Worm (Caenorhabditis elegans) whole organism, L4 larva: ENCODE results near the gene spp-28.
A peak's percentile ranks its signal among the peaks of the same experiment; 100 is the strongest.

Experiments used
- D1046.2 ChIP-seq: fragments of 200-800 bp; sonication (Bioruptor generic); IDR thresholded peaks from 2 replicates; pipeline ENCODE4 v1.3.6; 2022; ENCODE audit warnings: missing genetic modification characterization, missing compliant biosample characterization
- F10B5.3 ChIP-seq: sonication (generic microtip); optimal IDR thresholded peaks from 2 replicates; lab custom pipeline; 2016; ENCODE audit warnings: mild to moderate bottlenecking, missing genetic modification characterization, missing compliant biosample characterization
- F44E2.7 ChIP-seq: fragments of 200-800 bp; sonication (Bioruptor generic); IDR thresholded peaks from 2 replicates; pipeline ENCODE4 v2.1.2; 2022; ENCODE audit warnings: missing genetic modification characterization, missing compliant biosample characterization
- F49E8.2 ChIP-seq: sonication (generic microtip); optimal IDR thresholded peaks from 2 replicates; lab custom pipeline; 2016; ENCODE audit warnings: missing compliant biosample characterization, mild to moderate bottlenecking, missing genetic modification characterization, borderline replicate concordance
- R02D3.7 ChIP-seq: fragments of 150-350 bp; sonication (generic microtip); optimal IDR thresholded peaks from 3 replicates; lab custom pipeline; 2014; ENCODE audit warnings: missing biosample characterization, missing genetic modification characterization
- T26A8.4 ChIP-seq: fragments of 200-800 bp; sonication (Bioruptor generic); IDR thresholded peaks from 2 replicates; pipeline ENCODE4 v1.3.6; 2022; ENCODE audit warnings: missing genetic modification characterization, missing compliant biosample characterization
- Y105C5A.15 ChIP-seq: fragments of 200-800 bp; sonication (Bioruptor generic); IDR thresholded peaks from 2 replicates; pipeline ENCODE4 v1.3.6; 2022; ENCODE audit warnings: missing genetic modification characterization, missing compliant biosample characterization
- Y75B8A.6 ChIP-seq: fragments of 200-800 bp; sonication (Bioruptor generic); IDR thresholded peaks from 2 replicates; pipeline ENCODE4 v1.3.6; 2022; ENCODE audit warnings: missing genetic modification reagents, missing genetic modification characterization, missing compliant biosample characterization
- aha-1 ChIP-seq: fragments of 150-350 bp; peaks from one replicate; lab custom pipeline; 2014; ENCODE audit warnings: missing biosample characterization, missing genetic modification characterization
- arid-1 ChIP-seq: fragments of 200-800 bp; sonication (Bioruptor generic); conservative IDR thresholded peaks from 2 replicates; pipeline ENCODE4 v1.3.6; 2022; ENCODE audit warnings: missing genetic modification reagents, missing genetic modification characterization, missing compliant biosample characterization
- ceh-20 ChIP-seq: fragments of 200-800 bp; sonication (Bioruptor generic); IDR thresholded peaks from 2 replicates; pipeline ENCODE4 v1.3.6; 2022; ENCODE audit warnings: missing genetic modification reagents, missing genetic modification characterization, missing compliant biosample characterization
- ceh-28 ChIP-seq: fragments of 150-350 bp; optimal IDR thresholded peaks from 2 replicates; lab custom pipeline; 2014; ENCODE audit warnings: missing biosample characterization, missing genetic modification reagents, missing genetic modification characterization
- ceh-32 ChIP-seq: sonication (generic microtip); optimal IDR thresholded peaks from 2 replicates; lab custom pipeline; 2016; ENCODE audit warnings: mild to moderate bottlenecking, missing genetic modification characterization, missing compliant biosample characterization; ENCODE audit not compliant: poor library complexity
- ceh-62 ChIP-seq: sonication (generic microtip); optimal IDR thresholded peaks from 2 replicates; lab custom pipeline; 2017; ENCODE audit warnings: missing biosample characterization, missing genetic modification characterization
- ctbp-1 ChIP-seq: fragments of 200-800 bp; sonication (Bioruptor generic); IDR thresholded peaks from 2 replicates; pipeline ENCODE4 v1.3.6; 2022; ENCODE audit warnings: missing genetic modification reagents, missing genetic modification characterization, missing compliant biosample characterization
- daf-12 ChIP-seq: fragments of 150-350 bp; optimal IDR thresholded peaks from 2 replicates; lab custom pipeline; 2014; ENCODE audit warnings: missing biosample characterization, missing genetic modification reagents, missing genetic modification characterization
- daf-8 ChIP-seq: fragments of 200-800 bp; sonication (Bioruptor generic); IDR thresholded peaks from 2 replicates; pipeline ENCODE4 v1.3.6; 2022; ENCODE audit warnings: missing genetic modification characterization, missing compliant biosample characterization
- dmd-9 ChIP-seq: fragments of 200-800 bp; sonication (Bioruptor generic); IDR thresholded peaks from 2 replicates; pipeline ENCODE4 v1.3.6; 2022; ENCODE audit warnings: missing genetic modification reagents, missing genetic modification characterization, missing compliant biosample characterization
- dpl-1 ChIP-seq: fragments of 150-350 bp; optimal IDR thresholded peaks from 2 replicates; lab custom pipeline; 2014; ENCODE audit warnings: missing biosample characterization, missing genetic modification reagents, missing genetic modification characterization
- fkh-10 ChIP-seq: fragments of 150-350 bp; optimal IDR thresholded peaks from 2 replicates; lab custom pipeline; 2014; ENCODE audit warnings: missing biosample characterization, missing genetic modification reagents, missing genetic modification characterization
- fos-1 ChIP-seq: fragments of 150-350 bp; optimal IDR thresholded peaks from 2 replicates; lab custom pipeline; 2014; ENCODE audit warnings: missing biosample characterization, missing genetic modification characterization
- hlh-11 ChIP-seq: fragments of 200-800 bp; sonication (Bioruptor generic); optimal IDR thresholded peaks from 2 replicates; lab custom pipeline; 2018; ENCODE audit warnings: mild to moderate bottlenecking, missing genetic modification characterization, missing compliant biosample characterization
- hlh-30 ChIP-seq: sonication (generic microtip); optimal IDR thresholded peaks from 2 replicates; lab custom pipeline; 2017; ENCODE audit warnings: antibody characterized with exemption, mild to moderate bottlenecking, missing genetic modification characterization, missing compliant biosample characterization; ENCODE audit not compliant: insufficient read depth
- hmg-1.1 ChIP-seq: fragments of 200-800 bp; sonication (Bioruptor generic); IDR thresholded peaks from 2 replicates; pipeline ENCODE4 v1.3.6; 2022; ENCODE audit warnings: missing genetic modification reagents, missing genetic modification characterization, missing compliant biosample characterization
- lin-1 ChIP-seq: fragments of 200-800 bp; sonication (Bioruptor generic); IDR thresholded peaks from 2 replicates; pipeline ENCODE4 v1.3.6; 2022; ENCODE audit warnings: missing genetic modification reagents, missing genetic modification characterization, missing compliant biosample characterization
- lin-38 ChIP-seq: fragments of 200-800 bp; sonication (Bioruptor generic); IDR thresholded peaks from 2 replicates; pipeline ENCODE4 v1.3.6; 2022; ENCODE audit warnings: missing genetic modification reagents, missing genetic modification characterization, missing compliant biosample characterization
- mep-1 ChIP-seq: fragments of 150-350 bp; sonication (generic microtip); optimal IDR thresholded peaks from 3 replicates; lab custom pipeline; 2014; ENCODE audit warnings: missing biosample characterization, missing genetic modification characterization
- mes-2 ChIP-seq: sonication (generic microtip); optimal IDR thresholded peaks from 2 replicates; lab custom pipeline; 2016; ENCODE audit warnings: missing genotype, mild to moderate bottlenecking, missing genetic modification characterization, missing compliant biosample characterization; ENCODE audit not compliant: poor library complexity, severe bottlenecking
- mxl-2 ChIP-seq: fragments of 200-800 bp; sonication (Bioruptor generic); conservative IDR thresholded peaks from 2 replicates; pipeline ENCODE4 v1.3.6; 2022; ENCODE audit warnings: missing genetic modification reagents, missing genetic modification characterization, missing compliant biosample characterization
- nhr-11 ChIP-seq: fragments of 150-350 bp; optimal IDR thresholded peaks from 2 replicates; lab custom pipeline; 2014; ENCODE audit warnings: missing biosample characterization, missing genetic modification characterization
- nhr-111 ChIP-seq: fragments of 200-800 bp; sonication (Bioruptor generic); optimal IDR thresholded peaks from 2 replicates; lab custom pipeline; 2018; ENCODE audit warnings: mild to moderate bottlenecking, missing genetic modification characterization, missing compliant biosample characterization
- nhr-25 ChIP-seq: sonication (generic microtip); optimal IDR thresholded peaks from 2 replicates; lab custom pipeline; 2017; ENCODE audit warnings: missing genetic modification characterization, mild to moderate bottlenecking, missing compliant biosample characterization, antibody characterized with exemption, moderate library complexity, borderline replicate concordance; ENCODE audit not compliant: insufficient read depth
- nhr-42 ChIP-seq: fragments of 200-800 bp; sonication (Bioruptor generic); IDR thresholded peaks from 2 replicates; pipeline ENCODE4 v1.3.6; 2022; ENCODE audit warnings: missing genetic modification characterization, missing compliant biosample characterization
- nhr-48 ChIP-seq: sonication (generic microtip); optimal IDR thresholded peaks from 2 replicates; lab custom pipeline; 2016; ENCODE audit warnings: mild to moderate bottlenecking, missing genetic modification characterization, missing compliant biosample characterization
- nhr-77 ChIP-seq: fragments of 150-350 bp; optimal IDR thresholded peaks from 2 replicates; lab custom pipeline; 2014; ENCODE audit warnings: missing biosample characterization, missing genetic modification characterization
- php-3 ChIP-seq: fragments of 200-800 bp; sonication (Bioruptor generic); IDR thresholded peaks from 2 replicates; pipeline ENCODE4 v1.3.6; 2022; ENCODE audit warnings: missing genetic modification reagents, missing genetic modification characterization, missing compliant biosample characterization
- pqm-1 ChIP-seq: sonication (generic microtip); optimal IDR thresholded peaks from 2 replicates; lab custom pipeline; 2017; ENCODE audit warnings: missing biosample characterization, missing genetic modification characterization
- rbr-2 ChIP-seq: sonication (generic microtip); optimal IDR thresholded peaks from 2 replicates; lab custom pipeline; 2016; ENCODE audit warnings: missing genotype, missing genetic modification characterization, missing compliant biosample characterization
- saeg-2 ChIP-seq: fragments of 200-800 bp; sonication (Bioruptor generic); IDR thresholded peaks from 2 replicates; pipeline ENCODE4 v1.3.6; 2022; ENCODE audit warnings: missing genetic modification reagents, missing genetic modification characterization, missing compliant biosample characterization
- snpc-1.2 ChIP-seq: fragments of 200-800 bp; sonication (Bioruptor generic); IDR thresholded peaks from 2 replicates; pipeline ENCODE4 v1.3.6; 2022; ENCODE audit warnings: missing genetic modification reagents, missing genetic modification characterization, missing compliant biosample characterization
- spr-1 ChIP-seq: sonication (generic microtip); optimal IDR thresholded peaks from 2 replicates; lab custom pipeline; 2016; ENCODE audit warnings: mild to moderate bottlenecking, missing genetic modification characterization, missing compliant biosample characterization
- spr-3 ChIP-seq: fragments of 200-800 bp; sonication (Bioruptor generic); optimal IDR thresholded peaks from 2 replicates; lab custom pipeline; 2018; ENCODE audit warnings: mild to moderate bottlenecking, missing genetic modification characterization, missing compliant biosample characterization
- unc-62 ChIP-seq, 3 experiments: fragments of 150-350 bp in 1 of 3; sonication (generic microtip); optimal IDR thresholded peaks in 2 of 3; peaks in 1 of 3; 1 replicate in 1 of 3; 2 replicates in 2 of 3; lab custom pipeline; 2014 to 2017; ENCODE audit warnings: missing biosample characterization in 3 of 3, missing genetic modification characterization in 3 of 3, missing genetic modification reagents in 3 of 3, missing genotype in 1 of 3
- vab-7 ChIP-seq: fragments of 200-800 bp; sonication (Bioruptor generic); IDR thresholded peaks from 2 replicates; pipeline ENCODE4 v1.3.6; 2022; ENCODE audit warnings: missing genetic modification reagents, missing genetic modification characterization, missing compliant biosample characterization
- zag-1 ChIP-seq: fragments of 150-350 bp; optimal IDR thresholded peaks from 2 replicates; lab custom pipeline; 2014; ENCODE audit warnings: missing biosample characterization, missing genetic modification characterization
- zip-11 ChIP-seq: fragments of 200-800 bp; sonication (Bioruptor generic); IDR thresholded peaks from 2 replicates; pipeline ENCODE4 v1.3.6; 2022; ENCODE audit warnings: missing genetic modification characterization, missing compliant biosample characterization
- zip-2 ChIP-seq: fragments of 150-350 bp; optimal IDR thresholded peaks from 2 replicates; lab custom pipeline; 2014; ENCODE audit warnings: missing biosample characterization, missing genetic modification characterization

spp-28 gene

DNA sequence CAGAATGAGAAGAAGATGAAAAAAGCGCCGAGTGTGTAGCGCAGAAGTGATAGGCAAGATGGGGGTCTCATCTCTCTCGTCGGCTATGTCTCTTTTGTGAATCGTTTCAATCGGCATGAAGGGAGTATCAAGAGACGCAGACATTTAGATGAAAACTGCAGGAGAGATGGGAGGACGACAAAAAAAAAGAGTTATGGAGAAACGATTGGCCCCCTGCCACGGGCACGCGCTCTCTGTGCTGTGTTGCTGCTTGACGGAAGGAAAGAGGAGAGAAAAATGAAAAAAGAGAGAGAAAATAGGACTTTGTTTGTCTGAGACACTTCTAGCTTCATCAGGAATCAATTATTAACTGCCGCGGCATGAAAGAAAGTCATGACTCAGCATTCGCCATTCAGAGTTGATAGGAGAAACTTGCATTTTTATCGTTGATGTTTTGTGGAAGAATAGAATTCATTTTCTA is 33.6 kb upstream of the spp-28 start (continued):
- TF ChIP-seq spr-1 (tag; lab: Kevin White, UChicago) (peak; percentile 36), nhr-25 (tag; lab: Kevin White, UChicago) (peak; percentile 49), ceh-32 (tag; lab: Kevin White, UChicago) (peak; percentile 50), hmg-1.1 (GFP tag; lab: Robert Waterston, UW) (peak; percentile 86), ctbp-1 (peak; percentile 90), dmd-9 (GFP tag; lab: Robert Waterston, UW) (0 out of 2 replicates have a peak, but pooled peaks have one; percentile 45), R02D3.7 (tag; lab: Kevin White, UChicago) (no peak), zag-1 (tag; lab: Kevin White, UChicago) (no peak), hlh-30 (tag; lab: Kevin White, UChicago) (peak; percentile 91), F44E2.7 (GFP tag; lab: Robert Waterston, UW) (no peak), hlh-11 (peak; percentile 94), mes-2 (peak; percentile 80), T26A8.4 (peak; percentile 57), zip-11 (GFP tag; lab: Robert Waterston, UW) (no peak), lin-38 (GFP tag; lab: Robert Waterston, UW) (peak; percentile 48), saeg-2 (GFP tag; lab: Robert Waterston, UW) (no peak), F49E8.2 (tag; lab: Kevin White, UChicago) (no peak), snpc-1.2 (GFP tag; lab: Robert Waterston, UW) (no peak), F10B5.3 (peak; percentile 7), ceh-20 (GFP tag; lab: Robert Waterston, UW) (peak; percentile 91), nhr-42 (no peak), Y75B8A.6 (GFP tag; lab: Robert Waterston, UW) (no peak), D1046.2 (no peak), nhr-77 (tag; lab: Kevin White, UChicago) (peak; percentile 79), fkh-10 (GFP tag; lab: Kevin White, UChicago) (peak; percentile 72)

DNA sequence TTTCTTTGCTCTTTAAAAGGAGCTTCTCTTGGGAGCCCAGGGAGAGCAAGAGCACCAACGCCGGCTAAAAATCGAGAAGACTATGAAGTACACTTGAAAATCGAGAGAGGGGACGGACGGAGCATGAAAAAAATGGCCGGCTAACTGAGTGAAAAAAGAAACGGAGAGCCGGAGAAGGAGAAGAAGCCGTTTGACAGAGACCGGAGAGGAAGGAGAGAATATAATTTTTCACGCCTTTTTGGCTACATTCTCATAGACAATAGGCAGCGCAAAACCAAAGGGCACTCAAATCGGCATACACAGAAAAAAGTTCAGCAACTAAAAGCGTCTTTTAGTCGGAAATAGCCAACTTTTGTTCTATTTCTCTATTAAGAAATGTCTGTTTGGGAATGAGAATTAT is 31.4 kb upstream of the spp-28 start:
- TF ChIP-seq lin-38 (GFP tag; lab: Robert Waterston, UW) (no peak), vab-7 (GFP tag; lab: Robert Waterston, UW) (no peak), arid-1 (GFP tag; lab: Robert Waterston, UW) (no peak), ceh-62 (no peak), Y105C5A.15 (GFP tag; lab: Robert Waterston, UW) (no peak), daf-8 (GFP tag; lab: Robert Waterston, UW) (no peak), rbr-2 (no peak), nhr-11 (no peak), hmg-1.1 (GFP tag; lab: Robert Waterston, UW) (peak; percentile 64), pqm-1 (no peak), aha-1 (tag; lab: Kevin White, UChicago) (peak; percentile 91)

DNA sequence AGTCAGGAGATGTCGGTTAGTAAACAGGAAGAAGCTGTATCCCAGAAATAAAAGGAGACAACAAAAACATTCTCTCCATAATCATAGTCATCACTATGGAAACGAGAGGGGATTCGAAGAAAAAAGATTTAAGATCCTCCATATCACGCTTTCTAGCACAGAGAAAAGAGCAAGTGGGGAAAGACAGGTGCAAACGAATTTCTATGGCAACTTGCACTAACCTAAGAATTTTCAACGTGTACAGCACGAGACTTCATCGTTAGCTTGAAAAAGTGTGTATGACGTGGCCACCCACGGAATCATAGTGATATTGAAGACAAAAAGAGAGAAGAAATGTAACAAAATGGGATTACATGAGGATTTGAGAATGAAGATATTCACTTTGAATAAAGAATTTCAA is 30.7 kb upstream of the spp-28 start:
- TF ChIP-seq nhr-111 (GFP tag; lab: Kevin White, UChicago) (no peak), nhr-11 (peak; percentile 50)

DNA sequence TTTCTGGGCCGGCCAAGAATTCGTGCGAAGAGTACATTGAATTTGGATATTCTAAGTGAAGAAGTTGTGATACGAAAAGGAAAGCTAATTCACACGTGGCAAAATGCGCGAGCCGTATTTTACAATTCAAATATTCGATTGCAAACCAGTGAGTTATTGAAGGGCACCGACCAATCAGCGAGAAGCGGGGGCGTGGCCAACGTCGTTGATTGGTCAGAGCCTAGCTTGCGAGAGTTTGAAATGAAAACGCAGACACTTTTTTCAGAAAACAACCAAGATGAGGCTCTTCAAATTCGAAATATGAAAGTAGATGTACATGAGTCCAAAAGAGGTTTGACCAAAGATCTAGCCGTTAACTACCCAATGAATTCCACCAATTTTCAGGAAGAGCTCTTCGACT is 20.5 kb upstream of the spp-28 start:
- no peak for TF ChIP-seq F49E8.2 (tag; lab: Kevin White, UChicago)
- TF ChIP-seq unc-62 (GFP tag; optimal IDR thresholded peaks at IDR 0.05 in 1 of 2; lab: Kevin White, UChicago), result no peak
- no peak for TF ChIP-seq unc-62 (tag; optimal IDR thresholded peaks at IDR 0.05; lab: Kevin White, UChicago)
- TF ChIP-seq mxl-2, result no peak
- no peak for TF ChIP-seq nhr-48 (tag; lab: Kevin White, UChicago)
- TF ChIP-seq php-3 (GFP tag; lab: Robert Waterston, UW), result no peak
- TF ChIP-seq rbr-2, result no peak
- no peak for TF ChIP-seq arid-1 (GFP tag; lab: Robert Waterston, UW)
- TF ChIP-seq zip-2 (tag; lab: Kevin White, UChicago), result no peak
- TF ChIP-seq D1046.2, result no peak
- TF ChIP-seq daf-8 (GFP tag; lab: Robert Waterston, UW), result no peak
- TF ChIP-seq dpl-1 (GFP tag; lab: Kevin White, UChicago), result no peak
- no peak for TF ChIP-seq lin-1
- TF ChIP-seq fos-1 (tag; lab: Kevin White, UChicago), result no peak
- no peak for TF ChIP-seq ceh-28 (tag; lab: Kevin White, UChicago)
- TF ChIP-seq spr-3 (GFP tag; lab: Kevin White, UChicago), result no peak
- no peak for TF ChIP-seq mep-1 (tag; lab: Kevin White, UChicago)
- no peak for TF ChIP-seq daf-12 (tag; lab: Kevin White, UChicago)
- TF ChIP-seq F44E2.7 (GFP tag; lab: Robert Waterston, UW), result no peak
